Fruit fly (Drosophila melanogaster): ENCODE data around the gene CG14511.

Gene CG14511

DNA sequence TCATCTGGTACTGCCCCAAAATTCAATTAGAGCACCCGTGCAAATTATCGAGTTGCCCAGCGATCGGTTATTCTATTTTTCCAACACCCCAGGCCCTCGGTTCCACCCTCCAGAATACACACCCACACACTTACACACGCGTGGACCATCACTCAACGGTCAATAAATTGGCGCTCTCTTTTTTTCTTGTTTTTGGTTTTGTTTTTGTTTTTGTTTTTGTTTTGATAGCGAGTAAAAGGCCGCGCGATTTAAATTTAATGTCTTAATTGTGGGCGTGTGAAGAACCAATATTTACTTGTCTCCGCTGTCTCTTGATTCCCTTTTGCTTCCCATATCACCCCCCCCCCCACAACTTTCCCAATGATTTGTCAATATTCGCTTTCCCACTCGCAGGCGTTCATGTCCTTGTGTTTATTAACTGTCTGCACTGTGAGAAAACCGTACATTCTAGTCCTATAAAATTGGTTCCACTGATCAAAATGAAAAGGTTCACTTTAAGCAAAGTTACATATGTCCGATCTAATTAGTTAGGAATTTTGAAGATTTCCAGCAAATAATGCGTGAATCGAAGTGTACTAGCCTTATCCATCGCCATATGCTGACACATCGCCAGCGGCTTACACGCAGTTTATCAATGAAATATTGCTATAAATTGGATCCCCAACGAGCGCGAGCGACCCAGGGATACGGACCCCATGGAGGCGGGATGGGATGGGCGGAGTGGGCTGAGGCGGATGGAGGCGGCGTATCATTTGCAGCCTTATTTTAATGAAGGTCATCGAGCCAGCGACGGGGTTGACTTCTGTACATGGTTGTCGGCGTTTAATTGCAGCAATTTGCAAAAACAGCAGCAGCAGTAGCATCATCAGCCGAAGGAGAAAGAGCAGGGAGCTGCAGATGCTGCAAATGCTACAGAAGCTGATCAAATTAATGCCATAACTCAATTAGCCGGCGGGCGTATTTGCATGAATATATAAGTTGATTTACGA is 6.6 kb downstream of the CG14511 start:
- TF ChIP-seq gl (tag; optimal IDR thresholded peaks at IDR 0.05): peak; percentile 19
- peak; percentile 51 for TF ChIP-seq CG17806 (tag; optimal IDR thresholded peaks at IDR 0.05)
- TF ChIP-seq fd96Ca (GFP tag; IDR thresholded peaks at IDR 0.05): 0 out of 3 replicates have a peak, but pooled peaks have one; percentile 5
- TF ChIP-seq CG8301 (tag; optimal IDR thresholded peaks at IDR 0.05): peak; percentile 1
- no peak for TF ChIP-seq CG34367 (tag; optimal IDR thresholded peaks at IDR 0.05)
- peak; percentile 69 for TF ChIP-seq CG8159 (tag; optimal IDR thresholded peaks at IDR 0.05)
- TF ChIP-seq CG32121 (GFP tag; IDR thresholded peaks at IDR 0.05): no peak
- TF ChIP-seq CG10348 (GFP tag; IDR thresholded peaks at IDR 0.05): no peak
- peak; percentile 37 for TF ChIP-seq EcR (GFP tag; optimal IDR thresholded peaks at IDR 0.05)
- no peak for TF ChIP-seq CG4496 (GFP tag; IDR thresholded peaks at IDR 0.05)
- no peak for TF ChIP-seq CG9948 (tag; optimal IDR thresholded peaks at IDR 0.05)

dm6 chr3R:29138961-29139527 is 7.6 kb downstream of the CG14511 start:
- peak; percentile 6; the same call in 1 of the 3 replicates for TF ChIP-seq fd96Ca (GFP tag; IDR thresholded peaks at IDR 0.05)
- TF ChIP-seq Ets98B (GFP tag; IDR thresholded peaks at IDR 0.05): no peak

DNA sequence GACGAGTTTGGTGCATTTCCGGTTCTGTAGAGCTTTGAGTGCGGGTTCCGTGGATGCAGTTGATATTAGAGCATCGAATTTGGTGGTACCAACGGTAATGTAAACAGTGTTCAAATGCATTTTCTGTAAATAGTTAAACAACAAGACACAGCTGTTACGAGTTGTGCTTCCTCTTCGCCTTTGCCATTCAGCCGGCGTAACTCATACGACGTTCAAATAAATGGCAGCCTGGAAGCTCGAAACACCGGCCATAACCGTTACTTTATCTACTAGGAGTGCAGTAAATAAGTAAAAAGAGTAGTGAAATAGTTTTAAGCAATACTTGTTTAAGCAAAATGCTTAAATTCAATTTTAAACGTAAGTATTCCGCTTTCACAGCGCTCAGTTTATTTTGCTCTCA is 8.3 kb downstream of the CG14511 start, which contains the start of the genes Alg13 and superdeath:
Gene Alg13 (minus strand): TSS at position 167 of the 400 bp plus-strand sequence.
Gene superdeath (plus strand): TSS at position 256 of the 400 bp plus-strand sequence.
- no peak for TF ChIP-seq CG8159 (tag; optimal IDR thresholded peaks at IDR 0.05)
- TF ChIP-seq CG9948 (tag; optimal IDR thresholded peaks at IDR 0.05): peak; percentile 40

DNA sequence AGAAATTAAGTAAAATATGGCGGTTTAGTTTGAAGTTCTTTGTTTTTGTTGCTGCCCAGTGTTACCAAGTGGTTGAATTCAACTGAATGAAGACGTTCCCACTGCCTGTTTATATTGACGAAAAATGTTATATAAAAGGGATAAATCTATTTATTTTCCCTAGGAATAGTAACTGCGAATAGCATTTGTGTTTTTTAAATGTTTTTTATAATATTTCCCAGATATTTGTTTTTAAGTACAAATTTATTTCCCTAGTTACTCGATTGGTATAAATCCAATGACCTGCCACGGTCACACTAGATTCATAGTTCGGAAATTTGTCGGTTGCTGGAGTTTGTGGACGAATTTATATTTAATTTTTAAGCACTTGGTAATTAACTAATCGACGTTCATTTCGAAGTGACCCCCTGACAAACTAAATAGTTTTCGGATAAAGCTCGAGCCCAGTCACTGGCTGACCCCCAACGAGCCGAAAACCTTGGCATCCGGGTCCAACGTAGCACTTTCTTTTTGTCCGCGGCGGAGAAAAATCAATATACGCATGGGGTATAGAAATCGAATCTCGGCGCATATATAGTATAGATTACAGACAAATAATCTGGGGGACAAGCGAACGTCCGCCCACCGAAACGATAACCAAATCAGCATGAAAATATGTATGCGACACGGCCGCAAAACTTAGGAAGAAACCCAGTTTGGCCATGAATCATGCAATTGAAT is 15.6 kb downstream of the CG14511 start, which contains the start of the genes dgt6 and Vha100-1:
Gene dgt6 (minus strand): TSS at position 71 of the 720 bp plus-strand sequence.
Gene Vha100-1 (plus strand): TSS at position 292 of the 720 bp plus-strand sequence.
- TF ChIP-seq CG15710 (tag; optimal IDR thresholded peaks at IDR 0.05) (no peak), Snoo (tag; optimal IDR thresholded peaks at IDR 0.05) (no peak), EcR (GFP tag; optimal IDR thresholded peaks at IDR 0.05) (no peak), CG32121 (GFP tag; IDR thresholded peaks at IDR 0.05) (no peak), CG9948 (tag; optimal IDR thresholded peaks at IDR 0.05) (no peak), CG17806 (tag; optimal IDR thresholded peaks at IDR 0.05) (no peak), CG8301 (tag; optimal IDR thresholded peaks at IDR 0.05) (no peak), CG12605 (GFP tag; IDR thresholded peaks at IDR 0.05) (no peak), Pif1A (GFP tag; optimal IDR thresholded peaks at IDR 0.05) (no peak), D1 (tag; optimal IDR thresholded peaks at IDR 0.05) (no peak)

- TF ChIP-seq D1 (tag; optimal IDR thresholded peaks at IDR 0.05) (no peak), CG32121 (GFP tag; IDR thresholded peaks at IDR 0.05) (peak; percentile 63), CG8301 (tag; optimal IDR thresholded peaks at IDR 0.05) (peak; percentile 40), CG34367 (tag; optimal IDR thresholded peaks at IDR 0.05) (peak; percentile 71), Ets98B (GFP tag; IDR thresholded peaks at IDR 0.05) (peak; percentile 69), CG4496 (GFP tag; IDR thresholded peaks at IDR 0.05) (peak; percentile 76), CG15710 (tag; optimal IDR thresholded peaks at IDR 0.05) (peak; percentile 78), EcR (GFP tag; optimal IDR thresholded peaks at IDR 0.05) (no peak), CG8159 (tag; optimal IDR thresholded peaks at IDR 0.05) (peak; percentile 72), CG12605 (GFP tag; IDR thresholded peaks at IDR 0.05) (peak; percentile 63), rn (GFP tag; IDR thresholded peaks at IDR 0.05) (peak; percentile 48), Pif1A (GFP tag; optimal IDR thresholded peaks at IDR 0.05) (peak; percentile 77), Pif1B (GFP tag; optimal IDR thresholded peaks at IDR 0.05) (peak; percentile 67), gl (tag; optimal IDR thresholded peaks at IDR 0.05) (peak; percentile 12), CG13204 (GFP tag; optimal IDR thresholded peaks at IDR 0.05) (no peak), CG10348 (GFP tag; IDR thresholded peaks at IDR 0.05) (no peak), CG14655 (GFP tag; optimal IDR thresholded peaks at IDR 0.05) (no peak), Snoo (tag; optimal IDR thresholded peaks at IDR 0.05) (peak; percentile 84), CG9948 (tag; optimal IDR thresholded peaks at IDR 0.05) (peak; percentile 53), CG17806 (tag; optimal IDR thresholded peaks at IDR 0.05) (peak; percentile 68), fd96Ca (GFP tag; IDR thresholded peaks at IDR 0.05) (peak; percentile 83)
These were observed 22.6 kb downstream of the CG14511 start for dm6 chr3R:29124128-29124527.

Data from whole organism, pupa.